Worm (Caenorhabditis elegans) whole organism, L2 larva: ENCODE results near the gene F49C12.7.

Experiments
- R02D3.7 ChIP-seq: fragments of 150-350 bp; optimal IDR thresholded peaks from 2 replicates; lab custom pipeline; 2014; ENCODE audit warnings: missing biosample characterization, missing genetic modification characterization
- ZK546.5 ChIP-seq: sonication (generic microtip); optimal IDR thresholded peaks from 2 replicates; lab custom pipeline; 2017; ENCODE audit warnings: missing biosample characterization, missing genetic modification characterization
- alr-1 ChIP-seq: fragments of 150-350 bp; optimal IDR thresholded peaks from 2 replicates; lab custom pipeline; 2014; ENCODE audit warnings: missing biosample characterization, missing genetic modification characterization
- aly-2 ChIP-seq: fragments of 150-350 bp; optimal IDR thresholded peaks from 2 replicates; lab custom pipeline; 2014; ENCODE audit warnings: missing biosample characterization, missing genetic modification characterization
- ama-1 ChIP-seq: fragments of 150-350 bp; optimal IDR thresholded peaks from 2 replicates; lab custom pipeline; 2018; ENCODE audit warnings: inconsistent platforms
- blmp-1 ChIP-seq: sonication (generic microtip); optimal IDR thresholded peaks from 2 replicates; lab custom pipeline; 2017; ENCODE audit warnings: missing genetic modification characterization, mild to moderate bottlenecking, missing compliant biosample characterization, antibody characterized with exemption, moderate library complexity; ENCODE audit not compliant: insufficient read depth
- ceh-82 ChIP-seq: fragments of 150-350 bp; optimal IDR thresholded peaks from 2 replicates; lab custom pipeline; 2014; ENCODE audit warnings: missing biosample characterization, missing genetic modification characterization
- dmd-4 ChIP-seq: sonication (generic microtip); optimal IDR thresholded peaks from 2 replicates; lab custom pipeline; 2017; ENCODE audit warnings: missing biosample characterization, missing genetic modification characterization
- egl-27 ChIP-seq: sonication (generic microtip); optimal IDR thresholded peaks from 3 replicates; lab custom pipeline; 2017; ENCODE audit warnings: missing biosample characterization, missing genetic modification reagents, missing genetic modification characterization
- elt-1 ChIP-seq: fragments of 150-350 bp; optimal IDR thresholded peaks from 2 replicates; lab custom pipeline; 2014; ENCODE audit warnings: missing biosample characterization, missing genetic modification characterization
- gmeb-1 ChIP-seq: fragments of 150-350 bp; optimal IDR thresholded peaks from 2 replicates; lab custom pipeline; 2014; ENCODE audit warnings: missing biosample characterization, missing genetic modification characterization
- lin-11 ChIP-seq: fragments of 150-350 bp; sonication (generic microtip); optimal IDR thresholded peaks from 2 replicates; lab custom pipeline; 2014; ENCODE audit warnings: missing biosample characterization, missing genetic modification characterization, inconsistent platforms, mixed read lengths
- lin-13 ChIP-seq: fragments of 150-350 bp; optimal IDR thresholded peaks from 2 replicates; lab custom pipeline; 2014; ENCODE audit warnings: missing biosample characterization, missing genetic modification reagents, missing genetic modification characterization
- lsy-2 ChIP-seq, 2 experiments: fragments of 150-350 bp in 1 of 2; sonication (generic microtip) in 1 of 2; optimal IDR thresholded peaks; 2 replicates each; lab custom pipeline; 2014 to 2017; ENCODE audit warnings: missing biosample characterization in 2 of 2, missing genetic modification characterization in 2 of 2
- mab-5 ChIP-seq: fragments of 150-350 bp; optimal IDR thresholded peaks from 2 replicates; lab custom pipeline; 2014; ENCODE audit warnings: missing biosample characterization, missing genetic modification characterization
- mbf-1 ChIP-seq: sonication (generic microtip); optimal IDR thresholded peaks from 2 replicates; lab custom pipeline; 2017; ENCODE audit warnings: missing biosample characterization, missing genetic modification characterization
- mdl-1 ChIP-seq, 2 experiments: fragments of 150-350 bp in 1 of 2; sonication (generic microtip) in 1 of 2; optimal IDR thresholded peaks; 2 replicates each; lab custom pipeline; 2017; ENCODE audit warnings: missing biosample characterization in 2 of 2, missing genetic modification characterization in 2 of 2
- nhr-10 ChIP-seq: sonication (generic microtip); optimal IDR thresholded peaks from 2 replicates; lab custom pipeline; 2017; ENCODE audit warnings: missing biosample characterization, missing genetic modification characterization
- nhr-11 ChIP-seq: fragments of 150-350 bp; optimal IDR thresholded peaks from 2 replicates; lab custom pipeline; 2014; ENCODE audit warnings: missing biosample characterization, missing genetic modification characterization
- nhr-21 ChIP-seq: fragments of 150-350 bp; optimal IDR thresholded peaks from 2 replicates; lab custom pipeline; 2014; ENCODE audit warnings: missing biosample characterization, missing genetic modification characterization
- nhr-23 ChIP-seq: fragments of 150-350 bp; optimal IDR thresholded peaks from 2 replicates; lab custom pipeline; 2014; ENCODE audit warnings: missing biosample characterization, missing genetic modification reagents, missing genetic modification characterization
- nhr-25 ChIP-seq: fragments of 150-350 bp; sonication (generic microtip); optimal IDR thresholded peaks from 3 replicates; lab custom pipeline; 2014; ENCODE audit warnings: missing biosample characterization, missing genetic modification characterization
- nhr-6 ChIP-seq: fragments of 150-350 bp; optimal IDR thresholded peaks from 2 replicates; lab custom pipeline; 2014; ENCODE audit warnings: missing biosample characterization, missing genetic modification characterization
- nhr-77 ChIP-seq: fragments of 150-350 bp; optimal IDR thresholded peaks from 2 replicates; lab custom pipeline; 2014; ENCODE audit warnings: missing biosample characterization, missing genetic modification characterization
- peb-1 ChIP-seq: fragments of 150-350 bp; optimal IDR thresholded peaks from 2 replicates; lab custom pipeline; 2014; ENCODE audit warnings: missing biosample characterization, missing genetic modification characterization
- sem-4 ChIP-seq: fragments of 150-350 bp; optimal IDR thresholded peaks from 2 replicates; lab custom pipeline; 2014; ENCODE audit warnings: missing biosample characterization, missing genetic modification reagents, missing genetic modification characterization
- skn-1 ChIP-seq: sonication (generic microtip); optimal IDR thresholded peaks from 2 replicates; lab custom pipeline; 2017; ENCODE audit warnings: missing biosample characterization, missing genetic modification characterization
- sma-3 ChIP-seq: sonication (generic microtip); optimal IDR thresholded peaks from 2 replicates; lab custom pipeline; 2016; ENCODE audit warnings: missing genetic modification reagents, missing genetic modification characterization, missing compliant biosample characterization
- sma-9 ChIP-seq, 2 experiments: fragments of 150-350 bp in 1 of 2; sonication (generic microtip) in 1 of 2; optimal IDR thresholded peaks; 2 replicates each; lab custom pipeline; 2014 to 2016; ENCODE audit warnings: missing genetic modification characterization in 2 of 2, mild to moderate bottlenecking in 1 of 2, missing biosample characterization in 1 of 2, missing compliant biosample characterization in 1 of 2, missing genetic modification reagents in 1 of 2, moderate library complexity in 1 of 2
- unc-39 ChIP-seq: fragments of 150-350 bp; optimal IDR thresholded peaks from 2 replicates; lab custom pipeline; 2014; ENCODE audit warnings: missing biosample characterization, missing genetic modification characterization
- unc-55 ChIP-seq: fragments of 150-350 bp; sonication (generic microtip); optimal IDR thresholded peaks from 3 replicates; lab custom pipeline; 2014; ENCODE audit warnings: missing biosample characterization, missing genetic modification reagents, missing genetic modification characterization
- unc-62 ChIP-seq: fragments of 150-350 bp; optimal IDR thresholded peaks from 2 replicates; lab custom pipeline; 2014; ENCODE audit warnings: missing biosample characterization, missing genetic modification reagents, missing genetic modification characterization
- ztf-11 ChIP-seq: sonication (generic microtip); optimal IDR thresholded peaks from 2 replicates; lab custom pipeline; 2017; ENCODE audit warnings: missing biosample characterization, missing genetic modification characterization

Gene F49C12.7

ce11 chrIV:9267581-9267980 lies 45.1 kb downstream of the F49C12.7 start:
- TF ChIP-seq aly-2 (tag; lab: Kevin White, UChicago), result no peak
- no peak for TF ChIP-seq mbf-1 (tag; lab: Kevin White, UChicago)

ce11 chrIV:9266464-9266863 lies 46.3 kb downstream of the F49C12.7 start, which contains the start of gene Y11D7A.19:
Gene Y11D7A.19, minus strand, starts transcription at chrIV:9266564.
- TF ChIP-seq ZK546.5 (tag; lab: Kevin White, UChicago) (no peak), nhr-21 (tag; lab: Kevin White, UChicago) (no peak), unc-39 (tag; lab: Kevin White, UChicago) (no peak), unc-62 (GFP tag; lab: Kevin White, UChicago) (no peak), nhr-23 (no peak), nhr-10 (tag; lab: Kevin White, UChicago) (no peak), blmp-1 (tag; lab: Kevin White, UChicago) (no peak), ztf-11 (tag; lab: Kevin White, UChicago) (no peak), skn-1 (tag; lab: Kevin White, UChicago) (no peak), egl-27 (tag; lab: Kevin White, UChicago) (no peak), mab-5 (tag; lab: Kevin White, UChicago) (no peak), peb-1 (tag; lab: Kevin White, UChicago) (no peak), ceh-82 (tag; lab: Kevin White, UChicago) (no peak), nhr-25 (tag; lab: Kevin White, UChicago) (no peak), mbf-1 (tag; lab: Kevin White, UChicago) (no peak), alr-1 (tag; lab: Kevin White, UChicago) (no peak), sem-4 (tag; lab: Kevin White, UChicago) (no peak), lin-13 (GFP tag; lab: Kevin White, UChicago) (no peak), mdl-1 (tag; optimal IDR thresholded peaks at IDR 0.05; lab: Kevin White, UChicago) (no peak), unc-55 (GFP tag; lab: Kevin White, UChicago) (no peak)

ce11 chrIV:9264513-9264912 lies 48.2 kb downstream of the F49C12.7 start:
- TF ChIP-seq sma-9 (GFP tag; optimal IDR thresholded peaks at IDR 0.05; lab: Kevin White, UChicago) (no peak), sma-9 (tag; optimal IDR thresholded peaks at IDR 0.05; lab: Kevin White, UChicago) (no peak), nhr-23 (no peak), nhr-10 (tag; lab: Kevin White, UChicago) (no peak), nhr-77 (no peak)

ce11 chrIV:9263812-9264320 lies 48.9 kb downstream of the F49C12.7 start, which contains the start of gene flh-1:
Gene flh-1, minus strand, starts transcription at chrIV:9264270.
- TF ChIP-seq nhr-23 (no peak), nhr-10 (tag; lab: Kevin White, UChicago) (no peak), nhr-21 (tag; lab: Kevin White, UChicago) (no peak), lsy-2 (tag; optimal IDR thresholded peaks at IDR 0.05; lab: Kevin White, UChicago) (no peak), nhr-11 (tag; lab: Kevin White, UChicago) (no peak), egl-27 (tag; lab: Kevin White, UChicago) (no peak), nhr-25 (tag; lab: Kevin White, UChicago) (no peak), ama-1 (lab: Kevin White, UChicago) (no peak), lin-11 (tag; lab: Kevin White, UChicago) (no peak), blmp-1 (tag; lab: Kevin White, UChicago) (no peak), gmeb-1 (tag; lab: Kevin White, UChicago) (no peak)
- TF ChIP-seq, all 48 proteins: peak for 0

ce11 chrIV:9262295-9262694 lies 50.4 kb downstream of the F49C12.7 start:
- TF ChIP-seq ztf-11 (tag; lab: Kevin White, UChicago), result no peak
- TF ChIP-seq alr-1 (tag; lab: Kevin White, UChicago), result no peak
- no peak for TF ChIP-seq skn-1 (tag; lab: Kevin White, UChicago)

DNA sequence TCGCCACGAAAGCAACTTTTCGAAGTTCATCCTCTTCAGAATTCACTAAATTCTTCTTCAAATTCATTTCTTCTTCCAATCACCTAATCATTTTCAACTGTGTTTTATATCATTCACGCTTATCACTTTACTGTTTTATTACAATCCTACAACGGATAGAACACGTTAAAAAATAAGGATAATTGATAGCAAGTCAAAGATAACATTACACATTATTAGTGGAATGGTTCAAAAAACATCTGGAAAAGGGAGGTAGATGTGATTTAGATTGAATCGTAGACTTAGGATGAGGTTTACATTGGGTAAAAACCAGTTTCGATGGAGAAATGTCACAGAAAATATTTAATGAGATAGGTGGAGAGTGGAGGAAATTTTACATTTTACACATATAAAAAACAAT lies 51.0 kb downstream of the F49C12.7 start, which contains the start of gene col-120:
TSS of gene col-120 (minus strand) at position 101 of the 400 bp plus-strand sequence.
- TF ChIP-seq R02D3.7 (tag; lab: Kevin White, UChicago) (no peak), elt-1 (no peak), sma-3 (no peak), dmd-4 (tag; lab: Kevin White, UChicago) (no peak), sma-9 (GFP tag; optimal IDR thresholded peaks at IDR 0.05; lab: Kevin White, UChicago) (no peak), sma-9 (tag; optimal IDR thresholded peaks at IDR 0.05; lab: Kevin White, UChicago) (no peak), lsy-2 (tag; optimal IDR thresholded peaks at IDR 0.05; lab: Kevin White, UChicago) (no peak), nhr-6 (tag; lab: Kevin White, UChicago) (no peak), mdl-1 (tag; optimal IDR thresholded peaks at IDR 0.05; lab: Kevin White, UChicago) (no peak)
